Worm (Caenorhabditis elegans): Measurements from ENCODE around the gene odc-1.

The odc-1 gene

ce11 chrV:6880623-6881022, 19.4 kb downstream of the odc-1 start (continued):
- peak; percentile 3 for TF ChIP-seq mep-1 (tag; optimal IDR thresholded peaks at IDR 0.05)
- no peak for TF ChIP-seq lin-38 (GFP tag; IDR thresholded peaks at IDR 0.05)
- TF ChIP-seq dve-1 (tag; optimal IDR thresholded peaks at IDR 0.05; ENCODE audit: insufficient read depth): no peak
- no peak for TF ChIP-seq ces-1 (GFP tag; optimal IDR thresholded peaks at IDR 0.05)
- no peak for TF ChIP-seq ZK546.5 (tag; optimal IDR thresholded peaks at IDR 0.05)
- TF ChIP-seq nhr-237 (tag; optimal IDR thresholded peaks at IDR 0.05): no peak
- no peak for TF ChIP-seq duxl-1 (tag; optimal IDR thresholded peaks at IDR 0.05; ENCODE audit: poor library complexity)
- no peak for TF ChIP-seq nhr-6 (tag; optimal IDR thresholded peaks at IDR 0.05)
- TF ChIP-seq ceh-28 (tag; optimal IDR thresholded peaks at IDR 0.05): no peak
- TF ChIP-seq D1046.2 (GFP tag; IDR thresholded peaks at IDR 0.05): no peak
- peak; percentile 43 for TF ChIP-seq hlh-11 (tag; optimal IDR thresholded peaks at IDR 0.05)
- TF ChIP-seq tra-1 (GFP tag; IDR thresholded peaks at IDR 0.05): no peak
- TF ChIP-seq dpl-1 (GFP tag; optimal IDR thresholded peaks at IDR 0.05): no peak
- TF ChIP-seq lir-3 (tag; optimal IDR thresholded peaks at IDR 0.05): no peak
- TF ChIP-seq nhr-77 (tag; optimal IDR thresholded peaks at IDR 0.05): no peak
- no peak for TF ChIP-seq madf-5 (GFP tag; IDR thresholded peaks at IDR 0.05)
- TF ChIP-seq hlh-30 (tag; optimal IDR thresholded peaks at IDR 0.05; ENCODE audit: insufficient read depth): peak; percentile 1
- TF ChIP-seq snpc-4 (tag; optimal IDR thresholded peaks at IDR 0.05): no peak
- no peak for TF ChIP-seq nhr-76 (tag; optimal IDR thresholded peaks at IDR 0.05)
- no peak; the same call in 1 of the 2 replicates for TF ChIP-seq dmd-8 (GFP tag; IDR thresholded peaks at IDR 0.05)
- TF ChIP-seq zfp-3 (GFP tag; conservative IDR thresholded peaks at IDR 0.05): no peak
- TF ChIP-seq gei-8 (GFP tag; optimal IDR thresholded peaks at IDR 0.05): no peak
- TF ChIP-seq hmg-1.1 (GFP tag; IDR thresholded peaks at IDR 0.05): peak; percentile 69
- no peak for TF ChIP-seq madf-9 (GFP tag; conservative IDR thresholded peaks at IDR 0.05)
- TF ChIP-seq php-3 (GFP tag; IDR thresholded peaks at IDR 0.05): no peak
- no peak for TF ChIP-seq ceh-32 (tag; optimal IDR thresholded peaks at IDR 0.05; ENCODE audit: poor library complexity)
- peak; percentile 0 for TF ChIP-seq mes-2 (tag; optimal IDR thresholded peaks at IDR 0.05; ENCODE audit: poor library complexity, severe bottlenecking)
- TF ChIP-seq Y105C5A.15 (GFP tag; IDR thresholded peaks at IDR 0.05): no peak
- TF ChIP-seq lin-39 (tag; optimal IDR thresholded peaks at IDR 0.05): no peak
- no peak for TF ChIP-seq nhr-48 (tag; optimal IDR thresholded peaks at IDR 0.05)
- no peak for TF ChIP-seq ceh-44 (GFP tag; IDR thresholded peaks at IDR 0.05)
- TF ChIP-seq ceh-62 (tag; optimal IDR thresholded peaks at IDR 0.05): no peak
- TF ChIP-seq arid-1 (GFP tag; conservative IDR thresholded peaks at IDR 0.05): 0 out of 2 replicates have a peak, but pooled peaks have one; percentile 49
- no peak for TF ChIP-seq lin-1 (GFP tag; IDR thresholded peaks at IDR 0.05)
- peak; percentile 97 for TF ChIP-seq aha-1 (tag)
- TF ChIP-seq R02D3.7 (tag; optimal IDR thresholded peaks at IDR 0.05): no peak
- no peak for TF ChIP-seq Y5F2A.4 (GFP tag; optimal IDR thresholded peaks at IDR 0.05)
- TF ChIP-seq mdt-29 (GFP tag; IDR thresholded peaks at IDR 0.05): no peak
- no peak for TF ChIP-seq mdl-1 (tag; optimal IDR thresholded peaks at IDR 0.05)
- TF ChIP-seq hif-1 (tag; optimal IDR thresholded peaks at IDR 0.05): peak in 1 of 2 experiments; percentile 11
- no peak for TF ChIP-seq dmd-6 (GFP tag; IDR thresholded peaks at IDR 0.05)
- TF ChIP-seq nhr-10 (tag; optimal IDR thresholded peaks at IDR 0.05): no peak
- no peak for TF ChIP-seq nhr-25 (tag; optimal IDR thresholded peaks at IDR 0.05; ENCODE audit: borderline replicate concordance, insufficient read depth)
- peak; percentile 45; the same call in 1 of the 2 replicates for TF ChIP-seq ctbp-1 (GFP tag; IDR thresholded peaks at IDR 0.05)
- peak; percentile 9 for TF ChIP-seq nhr-11 (tag; optimal IDR thresholded peaks at IDR 0.05)
- no peak for TF ChIP-seq ama-1 (optimal IDR thresholded peaks at IDR 0.05)
- TF ChIP-seq cey-2 (tag; optimal IDR thresholded peaks at IDR 0.05; ENCODE audit: borderline replicate concordance, insufficient read depth): no peak
- no peak for TF ChIP-seq zip-11 (GFP tag; IDR thresholded peaks at IDR 0.05)
- no peak for TF ChIP-seq daf-8 (GFP tag; IDR thresholded peaks at IDR 0.05)
- TF ChIP-seq fkh-10 (GFP tag; optimal IDR thresholded peaks at IDR 0.05): no peak
- TF ChIP-seq nhr-102 (tag; optimal IDR thresholded peaks at IDR 0.05): no peak
